Worm (Caenorhabditis elegans) whole organism, L3 larva: ENCODE measurements around the gene fbxa-170.

Source experiments
- ZK546.5 ChIP-seq: sonication (generic microtip); optimal IDR thresholded peaks from 2 replicates; lab custom pipeline; 2017; ENCODE audit warnings: missing biosample characterization, missing genetic modification characterization
- aly-2 ChIP-seq: fragments of 150-350 bp; optimal IDR thresholded peaks from 2 replicates; lab custom pipeline; 2014; ENCODE audit warnings: missing biosample characterization, missing genetic modification characterization
- ceh-16 ChIP-seq: sonication (generic microtip); optimal IDR thresholded peaks from 2 replicates; lab custom pipeline; 2017; ENCODE audit warnings: missing biosample characterization, missing genetic modification characterization
- fos-1 ChIP-seq: fragments of 150-350 bp; optimal IDR thresholded peaks from 2 replicates; lab custom pipeline; 2014; ENCODE audit warnings: missing biosample characterization, missing genetic modification characterization
- lin-15B ChIP-seq: fragments of 150-350 bp; optimal IDR thresholded peaks from 2 replicates; lab custom pipeline; 2014; ENCODE audit warnings: missing biosample characterization, missing genetic modification characterization
- lin-39 ChIP-seq: fragments of 150-350 bp; optimal IDR thresholded peaks from 2 replicates; lab custom pipeline; 2018; ENCODE audit warnings: missing biosample characterization, missing genetic modification reagents, missing genetic modification characterization
- mdl-1 ChIP-seq: fragments of 150-350 bp; optimal IDR thresholded peaks from 2 replicates; lab custom pipeline; 2014; ENCODE audit warnings: missing biosample characterization, missing genetic modification characterization
- nhr-23 ChIP-seq: fragments of 150-350 bp; optimal IDR thresholded peaks from 2 replicates; lab custom pipeline; 2014; ENCODE audit warnings: missing biosample characterization, missing genetic modification reagents, missing genetic modification characterization
- nhr-28 ChIP-seq: fragments of 150-350 bp; optimal IDR thresholded peaks from 2 replicates; lab custom pipeline; 2014; ENCODE audit warnings: missing biosample characterization, missing genetic modification characterization
- snpc-4 ChIP-seq: fragments of 150-350 bp; optimal IDR thresholded peaks from 2 replicates; lab custom pipeline; 2014; ENCODE audit warnings: missing biosample characterization, missing genetic modification characterization
- unc-62 ChIP-seq: fragments of 150-350 bp; sonication (generic microtip); optimal IDR thresholded peaks from 4 replicates; lab custom pipeline; 2014; ENCODE audit warnings: missing biosample characterization, missing genetic modification reagents, missing genetic modification characterization
- zag-1 ChIP-seq: fragments of 150-350 bp; optimal IDR thresholded peaks from 2 replicates; lab custom pipeline; 2014; ENCODE audit warnings: missing biosample characterization, missing genetic modification characterization

ce11 chrX:1643442-1644096 lies 34.4 kb downstream of the fbxa-170 start:
- no peak for TF ChIP-seq lin-15B
- no peak for TF ChIP-seq unc-62
- no peak for TF ChIP-seq mdl-1 (tag; lab: Kevin White, UChicago)
- no peak for TF ChIP-seq zag-1 (tag; lab: Kevin White, UChicago)
- no peak for TF ChIP-seq nhr-28 (tag; lab: Kevin White, UChicago)
- no peak for TF ChIP-seq ZK546.5 (tag; lab: Kevin White, UChicago)
- TF ChIP-seq nhr-23 (tag; lab: Kevin White, UChicago): no peak
- no peak for TF ChIP-seq snpc-4 (tag; lab: Kevin White, UChicago)
- TF ChIP-seq ceh-16 (tag; lab: Kevin White, UChicago): no peak
- TF ChIP-seq fos-1 (tag; lab: Kevin White, UChicago): no peak
- TF ChIP-seq lin-39 (tag; lab: Kevin White, UChicago): no peak
- no peak for TF ChIP-seq aly-2 (tag; lab: Kevin White, UChicago)
